Worm (Caenorhabditis elegans) whole organism, mixed stage, embryonic: Measurements from ENCODE around the gene F22F7.11.

ENCODE experiments used
- ceh-39 ChIP-seq: fragments of 150-350 bp; optimal IDR thresholded peaks from 2 replicates; lab custom pipeline; 2014; ENCODE audit warnings: missing biosample characterization, missing genetic modification characterization
- elt-3 ChIP-seq: fragments of 150-350 bp; optimal IDR thresholded peaks from 2 replicates; lab custom pipeline; 2014; ENCODE audit warnings: missing biosample characterization, missing genetic modification characterization
- snpc-4 ChIP-seq: fragments of 150-350 bp; optimal IDR thresholded peaks from 2 replicates; lab custom pipeline; 2014; ENCODE audit warnings: missing biosample characterization, missing genetic modification characterization

ce11 chrV:2121910-2122362, 2.3 kb downstream of the F22F7.11 start, which contains the start of gene F22F7.8:
- TF ChIP-seq snpc-4 (tag; lab: Kevin White, UChicago), result no peak
- no peak for TF ChIP-seq ceh-39
- TF ChIP-seq elt-3 (tag; lab: Kevin White, UChicago), result no peak
